Fruit fly (Drosophila melanogaster) whole organism, embryonic: Measurements from ENCODE around the gene RhoGAPp190.

Source experiments
- ATbp ChIP-seq: fragments of 200-800 bp; sonication (Bioruptor generic); optimal IDR thresholded peaks from 2 replicates; lab custom pipeline; 2017; ENCODE audit warnings: missing biosample characterization, mild to moderate bottlenecking, missing genetic modification characterization, missing genetic modification reagents
- Aef1 ChIP-seq: fragments of 200-800 bp; sonication (Bioruptor generic); IDR thresholded peaks from 3 replicates; pipeline ENCODE4 v1.3.6; 2022; ENCODE audit warnings: missing biosample characterization, missing genetic modification characterization
- B-H1 ChIP-seq: fragments of 200-800 bp; sonication (Bioruptor generic); IDR thresholded peaks from 3 replicates; pipeline ENCODE4 v1.3.6; 2022; ENCODE audit warnings: missing biosample characterization, missing genetic modification characterization
- Bdp1 ChIP-seq: fragments of 200-800 bp; sonication (Bioruptor generic); optimal IDR thresholded peaks from 3 replicates; lab custom pipeline; 2016; ENCODE audit warnings: missing biosample characterization, missing genetic modification characterization
- CG10366 ChIP-seq: fragments of 200-800 bp; sonication (Bioruptor generic); IDR thresholded peaks from 2 replicates; pipeline ENCODE4 v1.3.6; 2022; ENCODE audit warnings: missing biosample characterization, missing genetic modification characterization
- CG10654 ChIP-seq: fragments of 200-800 bp; sonication (Bioruptor generic); optimal IDR thresholded peaks from 2 replicates; lab custom pipeline; 2016; ENCODE audit warnings: missing biosample characterization, missing genetic modification characterization
- CG11723 ChIP-seq: fragments of 200-800 bp; sonication (Bioruptor generic); optimal IDR thresholded peaks from 2 replicates; lab custom pipeline; 2017; ENCODE audit warnings: missing biosample characterization, mild to moderate bottlenecking, missing genetic modification characterization
- CG12104 ChIP-seq: fragments of 200-800 bp; sonication (Bioruptor generic); optimal IDR thresholded peaks from 3 replicates; lab custom pipeline; 2016; ENCODE audit warnings: missing biosample characterization, missing genetic modification characterization
- CG12236 ChIP-seq: fragments of 200-800 bp; sonication (Bioruptor generic); optimal IDR thresholded peaks from 2 replicates; lab custom pipeline; 2016; ENCODE audit warnings: missing biosample characterization, missing genetic modification characterization
- CG1233 ChIP-seq: fragments of 200-800 bp; sonication (Bioruptor generic); optimal IDR thresholded peaks from 4 replicates; lab custom pipeline; 2018; ENCODE audit warnings: missing biosample characterization, mild to moderate bottlenecking, missing genetic modification characterization
- CG13123 ChIP-seq: fragments of 200-800 bp; sonication (Bioruptor generic); optimal IDR thresholded peaks from 2 replicates; lab custom pipeline; 2016; ENCODE audit warnings: missing biosample characterization, missing genetic modification characterization
- CG13287 ChIP-seq: fragments of 200-800 bp; sonication (Bioruptor generic); IDR thresholded peaks from 2 replicates; pipeline ENCODE4 v1.3.6; 2022; ENCODE audit warnings: missing biosample characterization, missing genetic modification characterization; ENCODE audit not compliant: partially characterized antibody
- CG1529 ChIP-seq: fragments of 200-800 bp; sonication (Bioruptor generic); optimal IDR thresholded peaks from 3 replicates; lab custom pipeline; 2018; ENCODE audit warnings: missing biosample characterization, missing genetic modification characterization
- CG15514 ChIP-seq: fragments of 200-800 bp; sonication (Bioruptor generic); optimal IDR thresholded peaks from 3 replicates; lab custom pipeline; 2017; ENCODE audit warnings: missing biosample characterization, missing genetic modification characterization, mild to moderate bottlenecking, moderate library complexity, missing genetic modification reagents
- CG17612 ChIP-seq: fragments of 200-800 bp; sonication (Bioruptor generic); IDR thresholded peaks from 2 replicates; pipeline ENCODE4 v1.3.6; 2022; ENCODE audit warnings: missing biosample characterization, missing genetic modification characterization
- CG1792 ChIP-seq: fragments of 200-800 bp; sonication (Bioruptor generic); optimal IDR thresholded peaks from 2 replicates; lab custom pipeline; 2016; ENCODE audit warnings: missing biosample characterization, missing genetic modification characterization
- CG2202 ChIP-seq: fragments of 200-800 bp; sonication (Bioruptor generic); optimal IDR thresholded peaks from 2 replicates; lab custom pipeline; 2018; ENCODE audit warnings: missing biosample characterization, mild to moderate bottlenecking, missing genetic modification characterization
- CG2712 ChIP-seq: fragments of 200-800 bp; optimal IDR thresholded peaks from 3 replicates; lab custom pipeline; 2019; ENCODE audit warnings: missing biosample characterization, mild to moderate bottlenecking, missing genetic modification characterization, moderate library complexity
- CG2889 ChIP-seq: fragments of 200-800 bp; sonication (Bioruptor generic); IDR thresholded peaks from 3 replicates; pipeline ENCODE4 v1.3.6; 2022; ENCODE audit warnings: missing biosample characterization, missing genetic modification characterization
- CG30431 ChIP-seq: fragments of 200-800 bp; sonication (Bioruptor generic); optimal IDR thresholded peaks from 2 replicates; lab custom pipeline; 2017; ENCODE audit warnings: missing biosample characterization, missing genetic modification characterization
- CG32532 ChIP-seq: fragments of 200-800 bp; sonication (Bioruptor generic); IDR thresholded peaks from 2 replicates; pipeline ENCODE4 v1.3.6; 2022; ENCODE audit warnings: missing biosample characterization, missing genetic modification characterization
- CG34224 ChIP-seq: fragments of 200-800 bp; sonication (Bioruptor generic); IDR thresholded peaks from 3 replicates; pipeline ENCODE4 v1.3.6; 2022; ENCODE audit warnings: missing biosample characterization, missing genetic modification characterization; ENCODE audit not compliant: partially characterized antibody
- CG4820 ChIP-seq: fragments of 200-800 bp; sonication (Bioruptor generic); optimal IDR thresholded peaks from 3 replicates; lab custom pipeline; 2016; ENCODE audit warnings: missing biosample characterization, missing genetic modification characterization
- CG6254 ChIP-seq: fragments of 200-800 bp; sonication (Bioruptor generic); optimal IDR thresholded peaks from 3 replicates; lab custom pipeline; 2017; ENCODE audit warnings: mild to moderate bottlenecking, missing biosample characterization, missing genetic modification reagents, missing genetic modification characterization
- CG6689 ChIP-seq: fragments of 200-800 bp; sonication (Bioruptor generic); IDR thresholded peaks from 2 replicates; pipeline ENCODE4 v1.3.6; 2022; ENCODE audit warnings: missing biosample characterization, missing genetic modification characterization
- CG7271 ChIP-seq: fragments of 200-800 bp; sonication (Bioruptor generic); optimal IDR thresholded peaks from 2 replicates; lab custom pipeline; 2018; ENCODE audit warnings: missing biosample characterization, mild to moderate bottlenecking, missing genetic modification characterization, moderate library complexity
- CG7745 ChIP-seq: fragments of 200-800 bp; sonication (Bioruptor generic); optimal IDR thresholded peaks from 2 replicates; lab custom pipeline; 2018; ENCODE audit warnings: missing biosample characterization, mild to moderate bottlenecking, missing genetic modification characterization, moderate library complexity
- D19B ChIP-seq: fragments of 200-800 bp; sonication (Bioruptor generic); optimal IDR thresholded peaks from 2 replicates; lab custom pipeline; 2017; ENCODE audit warnings: missing biosample characterization, mild to moderate bottlenecking, missing genetic modification characterization
- Dip2 ChIP-seq: fragments of 200-800 bp; sonication (Bioruptor generic); IDR thresholded peaks from 2 replicates; pipeline ENCODE4 v1.3.6; 2022; ENCODE audit warnings: missing biosample characterization, missing genetic modification characterization
- ERR ChIP-seq: fragments of 200-800 bp; sonication (Bioruptor generic); optimal IDR thresholded peaks from 2 replicates; lab custom pipeline; 2016; ENCODE audit warnings: missing biosample characterization, missing genetic modification characterization
- Ets65A ChIP-seq: fragments of 200-800 bp; sonication (Bioruptor generic); peaks from one replicate; lab custom pipeline; 2016; ENCODE audit warnings: missing biosample characterization, missing genetic modification characterization
- Jarid2 ChIP-seq: fragments of 200-800 bp; sonication (Bioruptor generic); optimal IDR thresholded peaks from 3 replicates; lab custom pipeline; 2017; ENCODE audit warnings: mild to moderate bottlenecking, missing biosample characterization, missing genetic modification reagents, missing genetic modification characterization
- MESR4 ChIP-seq: fragments of 200-800 bp; sonication (Bioruptor generic); optimal IDR thresholded peaks from 2 replicates; lab custom pipeline; 2018; ENCODE audit warnings: missing biosample characterization, mild to moderate bottlenecking, missing genetic modification characterization, moderate library complexity
- Myb ChIP-seq: fragments of 200-800 bp; sonication (Bioruptor generic); optimal IDR thresholded peaks from 2 replicates; lab custom pipeline; 2016; ENCODE audit warnings: missing biosample characterization, missing genetic modification characterization
- TFAM ChIP-seq: fragments of 200-800 bp; sonication (Bioruptor generic); optimal IDR thresholded peaks from 2 replicates; lab custom pipeline; 2017; ENCODE audit warnings: missing biosample characterization, missing genetic modification characterization, inconsistent platforms
- ase ChIP-seq: fragments of 200-800 bp; sonication (Bioruptor generic); IDR thresholded peaks from 3 replicates; pipeline ENCODE4 v1.3.6; 2022; ENCODE audit warnings: missing biosample characterization, missing genetic modification characterization
- bigmax ChIP-seq: fragments of 200-800 bp; sonication (Bioruptor generic); optimal IDR thresholded peaks from 2 replicates; lab custom pipeline; 2018; ENCODE audit warnings: missing biosample characterization, mild to moderate bottlenecking, missing genetic modification characterization
- br ChIP-seq: fragments of >200 bp; optimal IDR thresholded peaks from 2 replicates; lab custom pipeline; 2017
- cg ChIP-seq: fragments of 200-800 bp; sonication (Bioruptor generic); optimal IDR thresholded peaks from 3 replicates; lab custom pipeline; 2019; ENCODE audit warnings: missing biosample characterization, mild to moderate bottlenecking, missing genetic modification characterization, moderate library complexity
- dmrt99B ChIP-seq: fragments of 200-800 bp; sonication (Bioruptor generic); optimal IDR thresholded peaks from 2 replicates; lab custom pipeline; 2018; ENCODE audit warnings: missing biosample characterization, mild to moderate bottlenecking, missing genetic modification characterization, moderate library complexity
- fru ChIP-seq: fragments of >200 bp; optimal IDR thresholded peaks from 2 replicates; lab custom pipeline; 2017
- ham ChIP-seq: fragments of 200-800 bp; sonication (Bioruptor generic); IDR thresholded peaks from 2 replicates; pipeline ENCODE4 v1.3.6; 2022; ENCODE audit warnings: missing biosample characterization, missing genetic modification characterization
- lbe ChIP-seq: fragments of 200-800 bp; sonication (Bioruptor generic); optimal IDR thresholded peaks from 2 replicates; lab custom pipeline; 2016; ENCODE audit warnings: missing biosample characterization, mild to moderate bottlenecking, missing genetic modification characterization
- nau ChIP-seq: fragments of 200-800 bp; sonication (Bioruptor generic); optimal IDR thresholded peaks from 3 replicates; lab custom pipeline; 2017; ENCODE audit warnings: missing biosample characterization, mild to moderate bottlenecking, missing genetic modification characterization, missing genetic modification reagents
- nerfin-1 ChIP-seq: fragments of 200-800 bp; sonication (Bioruptor generic); optimal IDR thresholded peaks from 3 replicates; lab custom pipeline; 2019; ENCODE audit warnings: missing biosample characterization, mild to moderate bottlenecking, missing genetic modification characterization, moderate library complexity
- onecut ChIP-seq: fragments of 200-800 bp; sonication (Bioruptor generic); IDR thresholded peaks from 2 replicates; pipeline ENCODE4 v1.3.6; 2022; ENCODE audit warnings: missing biosample characterization, missing genetic modification characterization
- pita ChIP-seq: fragments of 200-800 bp; sonication (Bioruptor generic); optimal IDR thresholded peaks from 2 replicates; lab custom pipeline; 2017; ENCODE audit warnings: missing biosample characterization, mild to moderate bottlenecking, missing genetic modification characterization
- psq ChIP-seq: fragments of 200-800 bp; sonication (Bioruptor generic); optimal IDR thresholded peaks from 2 replicates; lab custom pipeline; 2017; ENCODE audit warnings: missing biosample characterization, missing genetic modification characterization
- sens-2 ChIP-seq: fragments of 200-800 bp; sonication (Bioruptor generic); IDR thresholded peaks from 2 replicates; pipeline ENCODE4 v1.3.6; 2022; ENCODE audit warnings: missing biosample characterization, missing genetic modification characterization
- slbo ChIP-seq: fragments of 200-800 bp; sonication (Bioruptor generic); IDR thresholded peaks from 2 replicates; pipeline ENCODE4 v1.3.6; 2022; ENCODE audit warnings: missing biosample characterization, missing genetic modification characterization
- toy ChIP-seq: fragments of 200-800 bp; sonication (Bioruptor generic); IDR thresholded peaks from 2 replicates; pipeline ENCODE4 v1.3.6; 2022; ENCODE audit warnings: missing biosample characterization, missing genetic modification characterization
- vnd ChIP-seq: fragments of 200-800 bp; sonication (Bioruptor generic); IDR thresholded peaks from 3 replicates; pipeline ENCODE4 v1.3.6; 2022; ENCODE audit warnings: missing biosample characterization, missing genetic modification characterization; ENCODE audit not compliant: partially characterized antibody
- zen ChIP-seq: fragments of 200-800 bp; sonication (Bioruptor generic); optimal IDR thresholded peaks from 3 replicates; lab custom pipeline; 2018; ENCODE audit warnings: missing biosample characterization, mild to moderate bottlenecking, missing genetic modification characterization, moderate library complexity

Gene RhoGAPp190

DNA sequence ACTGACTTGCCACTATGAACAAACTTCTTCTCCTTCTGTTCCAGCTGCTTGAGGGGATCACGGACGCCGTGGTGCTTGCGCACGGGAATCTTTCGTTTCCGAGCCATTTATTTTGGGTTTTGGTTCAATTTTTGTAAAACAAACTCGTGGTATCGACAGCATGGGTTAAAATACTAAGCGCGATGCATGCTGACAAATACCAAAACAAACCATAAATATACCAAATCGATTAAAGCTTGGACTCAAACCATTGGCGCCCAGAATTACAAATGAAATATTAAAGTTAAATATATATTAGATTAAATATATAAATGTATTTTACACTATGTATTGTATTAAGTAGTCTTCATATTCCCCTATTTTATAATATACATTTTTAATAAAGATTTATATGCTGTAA is 23.0 kb downstream of the RhoGAPp190 start, which contains the start of gene CG8326 (continued):
- TF ChIP-seq CG15514 (GFP tag; lab: Kevin White, UChicago) = peak; percentile 15
- TF ChIP-seq nerfin-1 (tag; lab: Kevin White, UChicago) = no peak
- TF ChIP-seq ATbp (GFP tag; lab: Kevin White, UChicago) = no peak
- no peak for TF ChIP-seq sens-2 (GFP tag; lab: Robert Waterston, UW)
- TF ChIP-seq zen (tag; lab: Kevin White, UChicago) = peak; percentile 4
- TF ChIP-seq CG11723 (GFP tag; lab: Kevin White, UChicago) = no peak
- no peak for TF ChIP-seq CG30431
- TF ChIP-seq Ets65A (GFP tag; lab: Kevin White, UChicago) = no peak
- TF ChIP-seq ham (GFP tag; lab: Robert Waterston, UW) = no peak
- no peak for TF ChIP-seq ERR (GFP tag; lab: Kevin White, UChicago)
- TF ChIP-seq CG34224 (GFP tag; lab: Robert Waterston, UW) = no peak
- peak; percentile 15; the same call in 1 of the 2 replicates for TF ChIP-seq CG13287 (GFP tag; lab: Robert Waterston, UW)
- no peak for TF ChIP-seq CG2889 (GFP tag; lab: Robert Waterston, UW)
- TF ChIP-seq pita (GFP tag; lab: Kevin White, UChicago) = peak; percentile 22
- no peak for TF ChIP-seq vnd (GFP tag; lab: Robert Waterston, UW)
- no peak for TF ChIP-seq TFAM (GFP tag; lab: Kevin White, UChicago)
- no peak for TF ChIP-seq CG1792 (GFP tag; lab: Kevin White, UChicago)
- no peak for TF ChIP-seq psq (GFP tag; lab: Kevin White, UChicago)
- no peak for TF ChIP-seq CG12104 (GFP tag; lab: Kevin White, UChicago)
- no peak for TF ChIP-seq CG32532 (GFP tag; lab: Robert Waterston, UW)
- no peak for TF ChIP-seq CG1529 (GFP tag; lab: Kevin White, UChicago)
- TF ChIP-seq CG17612 (GFP tag; lab: Robert Waterston, UW) = no peak
- no peak for TF ChIP-seq CG2202 (tag; lab: Kevin White, UChicago)
- TF ChIP-seq bigmax (GFP tag; lab: Kevin White, UChicago) = no peak
- TF ChIP-seq slbo (GFP tag; lab: Robert Waterston, UW) = no peak
- TF ChIP-seq CG1233 (GFP tag; lab: Kevin White, UChicago) = no peak
- TF ChIP-seq Dip2 (GFP tag; lab: Robert Waterston, UW) = no peak
- no peak for TF ChIP-seq Bdp1 (GFP tag; lab: Kevin White, UChicago)
- TF ChIP-seq MESR4 (GFP tag; lab: Kevin White, UChicago) = peak; percentile 31
- TF ChIP-seq onecut (GFP tag; lab: Robert Waterston, UW) = peak; percentile 22; the same call in 1 of the 2 replicates
- no peak for TF ChIP-seq CG10366 (GFP tag; lab: Robert Waterston, UW)
- no peak for TF ChIP-seq B-H1
- no peak for TF ChIP-seq ase (GFP tag; lab: Robert Waterston, UW)
- TF ChIP-seq CG4820 (GFP tag; lab: Kevin White, UChicago) = no peak
- TF ChIP-seq CG2712 (tag; lab: Kevin White, UChicago) = no peak
- TF ChIP-seq CG13123 (GFP tag; lab: Kevin White, UChicago) = no peak
- no peak for TF ChIP-seq D19B
- no peak for TF ChIP-seq cg (GFP tag; lab: Kevin White, UChicago)
- no peak for TF ChIP-seq toy (GFP tag; lab: Robert Waterston, UW)
- no peak for TF ChIP-seq CG12236 (GFP tag; lab: Kevin White, UChicago)
- TF ChIP-seq lbe (GFP tag; lab: Kevin White, UChicago) = no peak
- no peak for TF ChIP-seq fru
- no peak for TF ChIP-seq Aef1 (GFP tag; lab: Robert Waterston, UW)
- TF ChIP-seq CG6689 (GFP tag; lab: Robert Waterston, UW) = no peak
- no peak for TF ChIP-seq CG7271
- TF ChIP-seq Jarid2 (GFP tag; lab: Kevin White, UChicago) = no peak
- TF ChIP-seq CG10654 (GFP tag; lab: Kevin White, UChicago) = no peak
- no peak for TF ChIP-seq br (lab: Kevin White, UChicago)
- TF ChIP-seq dmrt99B (tag; lab: Kevin White, UChicago) = no peak
- no peak for TF ChIP-seq nau (GFP tag; lab: Kevin White, UChicago)
- no peak for TF ChIP-seq CG7745 (tag; lab: Kevin White, UChicago)
- no peak for TF ChIP-seq Myb (GFP tag; lab: Kevin White, UChicago)
- no peak for TF ChIP-seq CG6254
